Worm (Caenorhabditis elegans): ENCODE data around the gene pqn-27.

pqn-27 gene

ce11 chrII:13447668-13448067 lies 12.8 kb downstream of the pqn-27 start (continued):
- TF ChIP-seq mbf-1 (tag; optimal IDR thresholded peaks at IDR 0.05) (no peak), C34F6.9 (tag; optimal IDR thresholded peaks at IDR 0.05) (peak; percentile 97), nhr-6 (tag; optimal IDR thresholded peaks at IDR 0.05) (peak; percentile 81), skn-1 (tag; optimal IDR thresholded peaks at IDR 0.05) (peak; percentile 75), nhr-21 (tag; optimal IDR thresholded peaks at IDR 0.05) (peak; percentile 73), lsy-2 (tag; optimal IDR thresholded peaks at IDR 0.05) (peak; percentile 65 to 92)

- no peak for TF ChIP-seq elt-3 (tag; optimal IDR thresholded peaks at IDR 0.05)
Observed at ce11 chrII:13447166-13447643, 13.2 kb downstream of the pqn-27 start, which contains the start of gene tbc-14. Gene tbc-14, minus strand, starts transcription at chrII:13447593.

- TF ChIP-seq blmp-1 (tag; optimal IDR thresholded peaks at IDR 0.05; ENCODE audit: insufficient read depth) (no peak), gmeb-1 (tag; optimal IDR thresholded peaks at IDR 0.05) (no peak), ztf-11 (tag; optimal IDR thresholded peaks at IDR 0.05) (no peak), nhr-237 (tag; optimal IDR thresholded peaks at IDR 0.05) (no peak), unc-62 (GFP tag; optimal IDR thresholded peaks at IDR 0.05) (no peak), elt-3 (tag; optimal IDR thresholded peaks at IDR 0.05) (no peak), nhr-10 (tag; optimal IDR thresholded peaks at IDR 0.05) (no peak), nhr-129 (tag; optimal IDR thresholded peaks at IDR 0.05) (no peak), lin-39 (tag; optimal IDR thresholded peaks at IDR 0.05) (no peak), ceh-82 (tag; optimal IDR thresholded peaks at IDR 0.05) (no peak), ZK546.5 (tag; optimal IDR thresholded peaks at IDR 0.05) (no peak)
Observed at ce11 chrII:13446597-13446996, 13.8 kb downstream of the pqn-27 start.

- TF ChIP-seq ZK546.5 (tag; optimal IDR thresholded peaks at IDR 0.05) (no peak), aly-2 (tag; optimal IDR thresholded peaks at IDR 0.05) (no peak), Y55F3AM.14 (GFP tag; optimal IDR thresholded peaks at IDR 0.05) (no peak), ceh-82 (tag; optimal IDR thresholded peaks at IDR 0.05) (no peak), egl-27 (tag; optimal IDR thresholded peaks at IDR 0.05) (no peak), nhr-10 (tag; optimal IDR thresholded peaks at IDR 0.05) (no peak), sma-3 (GFP tag; optimal IDR thresholded peaks at IDR 0.05) (no peak), gmeb-1 (tag; optimal IDR thresholded peaks at IDR 0.05) (no peak), nhr-23 (tag; optimal IDR thresholded peaks at IDR 0.05) (no peak), snpc-4 (tag; optimal IDR thresholded peaks at IDR 0.05) (no peak), nhr-77 (tag; optimal IDR thresholded peaks at IDR 0.05) (no peak), nhr-12 (tag; optimal IDR thresholded peaks at IDR 0.05) (no peak), blmp-1 (tag; optimal IDR thresholded peaks at IDR 0.05; ENCODE audit: insufficient read depth) (no peak), ztf-1 (GFP tag; conservative IDR thresholded peaks at IDR 0.05) (no peak), skn-1 (tag; optimal IDR thresholded peaks at IDR 0.05) (no peak), ztf-11 (tag; optimal IDR thresholded peaks at IDR 0.05) (no peak)
Observed at ce11 chrII:13444307-13444706, 16.1 kb downstream of the pqn-27 start.

ce11 chrII:13436725-13437124 lies 23.7 kb downstream of the pqn-27 start, which contains the start of gene Y48E1C.4:
Gene Y48E1C.4, minus strand, starts transcription at chrII:13436825.
- TF ChIP-seq crh-2 (tag; optimal IDR thresholded peaks at IDR 0.05) (no peak), nhr-25 (tag; optimal IDR thresholded peaks at IDR 0.05) (no peak), mbf-1 (tag; optimal IDR thresholded peaks at IDR 0.05) (no peak), ceh-16 (tag; optimal IDR thresholded peaks at IDR 0.05) (no peak), ZK546.5 (tag; optimal IDR thresholded peaks at IDR 0.05) (no peak), lsy-2 (tag; optimal IDR thresholded peaks at IDR 0.05) (no peak), nhr-21 (tag; optimal IDR thresholded peaks at IDR 0.05) (no peak)

ce11 chrII:13424242-13424641 lies 36.2 kb downstream of the pqn-27 start, which contains the start of gene Y48E1C.2:
Gene Y48E1C.2, plus strand, starts transcription at chrII:13424542.
- TF ChIP-seq lin-13 (GFP tag; optimal IDR thresholded peaks at IDR 0.05) (no peak), sma-3 (GFP tag; optimal IDR thresholded peaks at IDR 0.05) (no peak), ceh-16 (tag; optimal IDR thresholded peaks at IDR 0.05) (no peak), ama-1 (optimal IDR thresholded peaks at IDR 0.05) (no peak), nhr-21 (tag; optimal IDR thresholded peaks at IDR 0.05) (no peak), mbf-1 (tag; optimal IDR thresholded peaks at IDR 0.05) (no peak), dmd-4 (tag; optimal IDR thresholded peaks at IDR 0.05) (no peak), nhr-11 (tag; optimal IDR thresholded peaks at IDR 0.05) (no peak), fos-1 (tag; optimal IDR thresholded peaks at IDR 0.05) (no peak), elt-1 (tag; optimal IDR thresholded peaks at IDR 0.05) (no peak), ztf-11 (tag; optimal IDR thresholded peaks at IDR 0.05) (no peak), nhr-12 (tag; optimal IDR thresholded peaks at IDR 0.05) (no peak), mab-5 (tag; optimal IDR thresholded peaks at IDR 0.05) (no peak), ceh-82 (tag; optimal IDR thresholded peaks at IDR 0.05) (no peak), nhr-10 (tag; optimal IDR thresholded peaks at IDR 0.05) (no peak), alr-1 (tag; optimal IDR thresholded peaks at IDR 0.05) (no peak), unc-55 (GFP tag; optimal IDR thresholded peaks at IDR 0.05) (no peak), nhr-77 (tag; optimal IDR thresholded peaks at IDR 0.05) (no peak), nhr-129 (tag; optimal IDR thresholded peaks at IDR 0.05) (no peak), ztf-1 (GFP tag; conservative IDR thresholded peaks at IDR 0.05) (no peak)

All from whole organism, L2 larva.